Worm (Caenorhabditis elegans): ENCODE results near the gene ZK945.6.

ce11 chrII:10122465-10122864 lies 15.7 kb upstream of the ZK945.6 start, which contains the start of gene F27E5.7:
- TF ChIP-seq nhr-25 (tag; optimal IDR thresholded peaks at IDR 0.05; ENCODE audit: borderline replicate concordance, insufficient read depth), result no peak
- TF ChIP-seq pha-4 (GFP tag; IDR thresholded peaks at IDR 0.05), result no peak
- no peak for TF ChIP-seq pha-4 (tag; optimal IDR thresholded peaks at IDR 0.05)
- TF ChIP-seq F10B5.3 (tag; optimal IDR thresholded peaks at IDR 0.05), result no peak
- no peak for TF ChIP-seq nhr-237 (tag; optimal IDR thresholded peaks at IDR 0.05)
- TF ChIP-seq lsy-2 (tag; optimal IDR thresholded peaks at IDR 0.05), result no peak
- no peak for TF ChIP-seq nhr-76 (tag; optimal IDR thresholded peaks at IDR 0.05)
- no peak for TF ChIP-seq dmd-6 (GFP tag; IDR thresholded peaks at IDR 0.05)

Data from whole organism, L4 larva.